Fruit fly (Drosophila melanogaster) whole organism, prepupa: ENCODE measurements around the gene CG5342.

Experiments used
- Blimp-1 ChIP-seq: fragments of 200-800 bp; sonication (Bioruptor generic); optimal IDR thresholded peaks from 3 replicates; lab custom pipeline; 2017; ENCODE audit warnings: missing biosample characterization, missing genetic modification characterization, mild to moderate bottlenecking, moderate library complexity, missing genetic modification reagents
- CG10631 ChIP-seq: fragments of 200-800 bp; sonication (Bioruptor generic); optimal IDR thresholded peaks from 2 replicates; lab custom pipeline; 2016; ENCODE audit warnings: missing biosample characterization, missing genetic modification characterization
- CG10669 ChIP-seq: fragments of 200-800 bp; sonication (Bioruptor generic); optimal IDR thresholded peaks from 3 replicates; lab custom pipeline; 2018; ENCODE audit warnings: missing biosample characterization, mild to moderate bottlenecking, missing genetic modification characterization, moderate library complexity
- CG11294 ChIP-seq: fragments of 200-800 bp; sonication (Bioruptor generic); IDR thresholded peaks from 2 replicates; pipeline ENCODE4 v1.3.6; 2022; ENCODE audit warnings: missing biosample characterization, missing genetic modification characterization
- CG11762 ChIP-seq: fragments of 200-800 bp; sonication (Bioruptor generic); optimal IDR thresholded peaks from 3 replicates; lab custom pipeline; 2016; ENCODE audit warnings: missing biosample characterization, missing genetic modification characterization; ENCODE audit not compliant: insufficient read depth
- CG11902 ChIP-seq: fragments of 200-800 bp; sonication (Bioruptor generic); optimal IDR thresholded peaks from 3 replicates; lab custom pipeline; 2016; ENCODE audit warnings: missing biosample characterization, missing genetic modification characterization
- CG15336 ChIP-seq: fragments of 200-800 bp; sonication (Bioruptor generic); IDR thresholded peaks from 2 replicates; pipeline ENCODE4 v1.3.6; 2022; ENCODE audit warnings: missing biosample characterization, missing genetic modification characterization
- CG1621 ChIP-seq: fragments of 200-800 bp; sonication (Bioruptor generic); optimal IDR thresholded peaks from 3 replicates; lab custom pipeline; 2018; ENCODE audit warnings: missing biosample characterization, mild to moderate bottlenecking, missing genetic modification characterization
- CG16779 ChIP-seq: fragments of 200-800 bp; sonication (Bioruptor generic); optimal IDR thresholded peaks from 3 replicates; lab custom pipeline; 2017; ENCODE audit warnings: missing biosample characterization, mild to moderate bottlenecking, missing genetic modification characterization
- CG3032 ChIP-seq: fragments of 200-800 bp; optimal IDR thresholded peaks from 2 replicates; lab custom pipeline; 2019; ENCODE audit warnings: missing biosample characterization, mild to moderate bottlenecking, missing genetic modification characterization, moderate library complexity
- CG32006 ChIP-seq: fragments of 200-800 bp; sonication (Bioruptor generic); optimal IDR thresholded peaks from 3 replicates; lab custom pipeline; 2017; ENCODE audit warnings: missing biosample characterization, mild to moderate bottlenecking, missing genetic modification characterization
- CG34406 ChIP-seq: fragments of 200-800 bp; sonication (Bioruptor generic); optimal IDR thresholded peaks from 3 replicates; lab custom pipeline; 2016; ENCODE audit warnings: missing biosample characterization, missing genetic modification characterization
- CG3919 ChIP-seq: fragments of 200-800 bp; sonication (Bioruptor generic); optimal IDR thresholded peaks from 3 replicates; lab custom pipeline; 2016; ENCODE audit warnings: missing biosample characterization, missing genetic modification characterization
- CG6276 ChIP-seq: fragments of 200-800 bp; sonication (Bioruptor generic); optimal IDR thresholded peaks from 2 replicates; lab custom pipeline; 2017; ENCODE audit warnings: missing biosample characterization, mild to moderate bottlenecking, missing genetic modification characterization
- CG6792 ChIP-seq: fragments of 200-800 bp; sonication (Bioruptor generic); optimal IDR thresholded peaks from 3 replicates; lab custom pipeline; 2016; ENCODE audit warnings: missing biosample characterization, missing genetic modification characterization
- CG6808 ChIP-seq: fragments of 200-800 bp; sonication (Bioruptor generic); optimal IDR thresholded peaks from 3 replicates; lab custom pipeline; 2017; ENCODE audit warnings: missing biosample characterization, missing genetic modification characterization, mild to moderate bottlenecking, moderate library complexity, missing genetic modification reagents
- CG6854 ChIP-seq: fragments of 200-800 bp; sonication (Bioruptor generic); optimal IDR thresholded peaks from 2 replicates; lab custom pipeline; 2017; ENCODE audit warnings: missing biosample characterization, mild to moderate bottlenecking, missing genetic modification characterization
- CG7368 ChIP-seq: fragments of 200-800 bp; sonication (Bioruptor generic); optimal IDR thresholded peaks from 3 replicates; lab custom pipeline; 2016; ENCODE audit warnings: missing biosample characterization, missing genetic modification characterization
- CG8119 ChIP-seq: fragments of 200-800 bp; sonication (Bioruptor generic); IDR thresholded peaks from 3 replicates; pipeline ENCODE4 v1.3.6; 2022; ENCODE audit warnings: missing biosample characterization, missing genetic modification characterization
- CG8319 ChIP-seq: fragments of 200-800 bp; sonication (Bioruptor generic); optimal IDR thresholded peaks from 3 replicates; lab custom pipeline; 2016; ENCODE audit warnings: missing biosample characterization, missing genetic modification characterization
- CG8632 ChIP-seq: fragments of 200-800 bp; sonication (Bioruptor generic); optimal IDR thresholded peaks from 3 replicates; lab custom pipeline; 2016; ENCODE audit warnings: missing biosample characterization, missing genetic modification characterization
- CG9139 ChIP-seq: fragments of 200-800 bp; sonication (Bioruptor generic); optimal IDR thresholded peaks from 3 replicates; lab custom pipeline; 2017; ENCODE audit warnings: missing biosample characterization, mild to moderate bottlenecking, missing genetic modification characterization
- Eip75B ChIP-seq: fragments of 200-800 bp; sonication (Bioruptor generic); optimal IDR thresholded peaks from 3 replicates; lab custom pipeline; 2016; ENCODE audit warnings: missing biosample characterization, missing genetic modification characterization
- Eip78C ChIP-seq: fragments of 200-800 bp; sonication (Bioruptor generic); peaks from one replicate; lab custom pipeline; 2016; ENCODE audit warnings: missing biosample characterization, missing genetic modification characterization
- Eip93F ChIP-seq: fragments of 200-800 bp; sonication (Bioruptor generic); optimal IDR thresholded peaks from 2 replicates; lab custom pipeline; 2016; ENCODE audit warnings: missing biosample characterization, mild to moderate bottlenecking, missing genetic modification characterization
- Ets21C ChIP-seq: fragments of 200-800 bp; sonication (Bioruptor generic); optimal IDR thresholded peaks from 3 replicates; lab custom pipeline; 2016; ENCODE audit warnings: missing biosample characterization, missing genetic modification characterization
- Ets96B ChIP-seq: fragments of 200-800 bp; optimal IDR thresholded peaks from 2 replicates; lab custom pipeline; 2019; ENCODE audit warnings: missing biosample characterization, mild to moderate bottlenecking, missing genetic modification characterization, moderate library complexity
- Hr38 ChIP-seq: sonication (Bioruptor generic); optimal IDR thresholded peaks from 2 replicates; lab custom pipeline; 2016; ENCODE audit warnings: missing biosample characterization, missing genetic modification characterization
- Hr39 ChIP-seq: fragments of 200-800 bp; sonication (Bioruptor generic); optimal IDR thresholded peaks from 2 replicates; lab custom pipeline; 2016; ENCODE audit warnings: missing biosample characterization, missing genetic modification characterization
- Hr4 ChIP-seq: fragments of 200-800 bp; sonication (Bioruptor generic); optimal IDR thresholded peaks from 3 replicates; lab custom pipeline; 2016; ENCODE audit warnings: missing biosample characterization, missing genetic modification characterization
- Lpt ChIP-seq: fragments of 200-800 bp; sonication (Bioruptor generic); optimal IDR thresholded peaks from 3 replicates; lab custom pipeline; 2016; ENCODE audit warnings: missing biosample characterization, missing genetic modification characterization
- Met ChIP-seq: fragments of 200-800 bp; sonication (Bioruptor generic); optimal IDR thresholded peaks from 3 replicates; lab custom pipeline; 2016; ENCODE audit warnings: missing biosample characterization, missing genetic modification characterization
- OdsH ChIP-seq: fragments of 200-800 bp; sonication (Bioruptor generic); optimal IDR thresholded peaks from 3 replicates; lab custom pipeline; 2016; ENCODE audit warnings: missing biosample characterization, missing genetic modification characterization
- Smox ChIP-seq: fragments of 200-800 bp; sonication (Bioruptor generic); optimal IDR thresholded peaks from 3 replicates; lab custom pipeline; 2016; ENCODE audit warnings: missing biosample characterization, missing genetic modification characterization
- Sox102F ChIP-seq: fragments of 200-800 bp; sonication (Bioruptor generic); optimal IDR thresholded peaks from 2 replicates; lab custom pipeline; 2016; ENCODE audit warnings: missing biosample characterization, mild to moderate bottlenecking, missing genetic modification characterization
- Sox14 ChIP-seq: fragments of 200-800 bp; sonication (Bioruptor generic); optimal IDR thresholded peaks from 3 replicates; lab custom pipeline; 2016; ENCODE audit warnings: missing biosample characterization, missing genetic modification characterization
- Sox15 ChIP-seq: fragments of 200-800 bp; sonication (Bioruptor generic); optimal IDR thresholded peaks from 3 replicates; lab custom pipeline; 2016; ENCODE audit warnings: missing biosample characterization, missing genetic modification characterization
- achi ChIP-seq: fragments of 200-800 bp; sonication (Bioruptor generic); optimal IDR thresholded peaks from 3 replicates; lab custom pipeline; 2016; ENCODE audit warnings: missing biosample characterization, missing genetic modification characterization
- acj6 ChIP-seq: fragments of 200-800 bp; sonication (Bioruptor generic); optimal IDR thresholded peaks from 3 replicates; lab custom pipeline; 2016; ENCODE audit warnings: missing biosample characterization, missing genetic modification characterization
- cyc ChIP-seq: fragments of 200-800 bp; sonication (Bioruptor generic); optimal IDR thresholded peaks from 3 replicates; lab custom pipeline; 2016; ENCODE audit warnings: missing biosample characterization, missing genetic modification characterization
- dac ChIP-seq: fragments of 200-800 bp; sonication (Bioruptor generic); optimal IDR thresholded peaks from 2 replicates; lab custom pipeline; 2017; ENCODE audit warnings: missing biosample characterization, mild to moderate bottlenecking, missing genetic modification characterization
- dsx ChIP-seq: fragments of 200-800 bp; optimal IDR thresholded peaks from 3 replicates; lab custom pipeline; 2019; ENCODE audit warnings: missing biosample characterization, mild to moderate bottlenecking, missing genetic modification characterization, moderate library complexity; ENCODE audit not compliant: poor library complexity, severe bottlenecking
- esn ChIP-seq: fragments of 200-800 bp; sonication (Bioruptor generic); optimal IDR thresholded peaks from 2 replicates; lab custom pipeline; 2016; ENCODE audit warnings: missing biosample characterization, mild to moderate bottlenecking, missing genetic modification characterization, moderate library complexity
- fd59A ChIP-seq: fragments of 200-800 bp; sonication (Bioruptor generic); optimal IDR thresholded peaks from 2 replicates; lab custom pipeline; 2017; ENCODE audit warnings: missing biosample characterization, mild to moderate bottlenecking, missing genetic modification characterization, missing genetic modification reagents
- fkh ChIP-seq: fragments of 200-800 bp; sonication (Bioruptor generic); optimal IDR thresholded peaks from 3 replicates; lab custom pipeline; 2017; ENCODE audit warnings: missing biosample characterization, mild to moderate bottlenecking, missing genetic modification characterization, moderate library complexity
- lz ChIP-seq: fragments of 200-800 bp; sonication (Bioruptor generic); optimal IDR thresholded peaks from 3 replicates; lab custom pipeline; 2016; ENCODE audit warnings: missing biosample characterization, missing genetic modification characterization
- pdm3 ChIP-seq: fragments of 200-800 bp; sonication (Bioruptor generic); optimal IDR thresholded peaks from 3 replicates; lab custom pipeline; 2016; ENCODE audit warnings: missing biosample characterization, missing genetic modification characterization
- salr ChIP-seq, 2 experiments: fragments of 200-800 bp; sonication (Bioruptor generic); optimal IDR thresholded peaks; 3 replicates each; lab custom pipeline; 2016 to 2018; ENCODE audit warnings: missing biosample characterization in 2 of 2, missing genetic modification characterization in 2 of 2, mild to moderate bottlenecking in 1 of 2
- spab ChIP-seq: fragments of 200-800 bp; sonication (Bioruptor generic); optimal IDR thresholded peaks from 2 replicates; lab custom pipeline; 2017; ENCODE audit warnings: missing biosample characterization, mild to moderate bottlenecking, missing genetic modification characterization, missing genetic modification reagents
- ss ChIP-seq, 2 experiments: fragments of 200-800 bp; sonication (Bioruptor generic); optimal IDR thresholded peaks; 2 replicates in 1 of 2; 3 replicates in 1 of 2; lab custom pipeline; 2017 to 2018; ENCODE audit warnings: mild to moderate bottlenecking in 2 of 2, missing biosample characterization in 2 of 2, missing genetic modification characterization in 2 of 2, moderate library complexity in 1 of 2
- svp ChIP-seq: fragments of 200-800 bp; sonication (Bioruptor generic); peaks from one replicate; lab custom pipeline; 2016; ENCODE audit warnings: missing biosample characterization, missing genetic modification characterization
- topi ChIP-seq: fragments of 200-800 bp; sonication (Bioruptor generic); optimal IDR thresholded peaks from 3 replicates; lab custom pipeline; 2016; ENCODE audit warnings: missing biosample characterization, missing genetic modification characterization
- vri ChIP-seq: fragments of 200-800 bp; sonication (Bioruptor generic); optimal IDR thresholded peaks from 3 replicates; lab custom pipeline; 2016; ENCODE audit warnings: missing biosample characterization, mild to moderate bottlenecking, missing genetic modification characterization

Gene CG5342

dm6 chr3R:11606679-11607078, 28.1 kb downstream of the CG5342 start:
- TF ChIP-seq CG6808 (GFP tag; lab: Kevin White, UChicago): no peak
- TF ChIP-seq Sox102F (GFP tag; lab: Kevin White, UChicago): no peak
- TF ChIP-seq topi: no peak
- peak; percentile 58 for TF ChIP-seq CG6276 (GFP tag; lab: Kevin White, UChicago)
- no peak for TF ChIP-seq salr (GFP tag; optimal IDR thresholded peaks at IDR 0.05; lab: Kevin White, UChicago)
- peak; percentile 62; the same call in 1 of the 2 replicates for TF ChIP-seq CG15336
- no peak for TF ChIP-seq CG6854 (GFP tag; lab: Kevin White, UChicago)
- no peak for TF ChIP-seq OdsH (GFP tag; lab: Kevin White, UChicago)
- TF ChIP-seq Eip93F: no peak
- TF ChIP-seq CG10631 (GFP tag; lab: Kevin White, UChicago): no peak
- peak; percentile 56 for TF ChIP-seq dac (GFP tag; lab: Kevin White, UChicago)
- peak; percentile 12 for TF ChIP-seq svp (GFP tag; lab: Kevin White, UChicago)
- peak; percentile 47 for TF ChIP-seq Hr4 (GFP tag; lab: Kevin White, UChicago)
- TF ChIP-seq Hr39 (GFP tag; lab: Kevin White, UChicago): no peak
- no peak for TF ChIP-seq fd59A (GFP tag; lab: Kevin White, UChicago)
- no peak for TF ChIP-seq Met (GFP tag; lab: Kevin White, UChicago)
- TF ChIP-seq CG8319 (GFP tag; lab: Kevin White, UChicago): no peak
- no peak for TF ChIP-seq dsx (GFP tag; lab: Kevin White, UChicago)
- TF ChIP-seq cyc: no peak
- no peak for TF ChIP-seq CG10669
- peak; percentile 22 for TF ChIP-seq achi (GFP tag; lab: Kevin White, UChicago)
- no peak for TF ChIP-seq CG11902 (GFP tag; lab: Kevin White, UChicago)
- TF ChIP-seq CG32006 (GFP tag; lab: Kevin White, UChicago): peak; percentile 75
- TF ChIP-seq Ets96B: no peak
- TF ChIP-seq acj6: peak; percentile 8
- TF ChIP-seq CG8119 (GFP tag; lab: Robert Waterston, UW): peak; percentile 73
- no peak for TF ChIP-seq pdm3
- no peak for TF ChIP-seq esn
- no peak for TF ChIP-seq Hr38 (GFP tag; lab: Kevin White, UChicago)
- TF ChIP-seq Blimp-1 (GFP tag; lab: Kevin White, UChicago): no peak
- TF ChIP-seq CG3919: peak; percentile 24
- no peak for TF ChIP-seq fkh (GFP tag; lab: Kevin White, UChicago)
- TF ChIP-seq CG11294 (GFP tag; lab: Robert Waterston, UW): no peak
- no peak for TF ChIP-seq CG6792
- peak; percentile 44 for TF ChIP-seq Eip78C (GFP tag; lab: Kevin White, UChicago)
- TF ChIP-seq Eip75B (GFP tag; lab: Kevin White, UChicago): no peak
- TF ChIP-seq Sox14 (GFP tag; lab: Kevin White, UChicago): no peak
- TF ChIP-seq lz (GFP tag; lab: Kevin White, UChicago): no peak
- TF ChIP-seq Smox (GFP tag; lab: Kevin White, UChicago): no peak
- TF ChIP-seq Ets21C: no peak
- no peak for TF ChIP-seq Lpt
- TF ChIP-seq vri: no peak
- TF ChIP-seq CG11762 (GFP tag; lab: Kevin White, UChicago): no peak
- no peak for TF ChIP-seq Sox15 (GFP tag; lab: Kevin White, UChicago)
- no peak for TF ChIP-seq CG1621 (tag; lab: Kevin White, UChicago)
- no peak for TF ChIP-seq CG3032 (tag; lab: Kevin White, UChicago)
- no peak for TF ChIP-seq ss (GFP tag; optimal IDR thresholded peaks at IDR 0.05; lab: Kevin White, UChicago)
- no peak for TF ChIP-seq CG9139 (GFP tag; lab: Kevin White, UChicago)
- TF ChIP-seq CG8632 (GFP tag; lab: Kevin White, UChicago): no peak
- no peak for TF ChIP-seq CG34406 (GFP tag; lab: Kevin White, UChicago)
- TF ChIP-seq CG16779 (tag; lab: Kevin White, UChicago): no peak
- TF ChIP-seq spab: no peak
- no peak for TF ChIP-seq CG7368 (GFP tag; lab: Kevin White, UChicago)
